Worm (Caenorhabditis elegans): ENCODE results near the gene C27D6.1.

- TF ChIP-seq ceh-13 (GFP tag; optimal IDR thresholded peaks at IDR 0.05) = no peak
- TF ChIP-seq tra-4 (tag; optimal IDR thresholded peaks at IDR 0.05) = no peak
- no peak for TF ChIP-seq aly-1 (tag; optimal IDR thresholded peaks at IDR 0.05)
- no peak for TF ChIP-seq hnd-1 (tag; optimal IDR thresholded peaks at IDR 0.05)
- no peak for TF ChIP-seq tbx-11 (GFP tag; IDR thresholded peaks at IDR 0.05)
- no peak for TF ChIP-seq flt-1 (GFP tag; IDR thresholded peaks at IDR 0.05)
- TF ChIP-seq ama-1 (optimal IDR thresholded peaks at IDR 0.05) = no peak
Observed at ce11 chrII:5195504-5195903, 23.0 kb downstream of the C27D6.1 start, which contains the start of gene C34F11.5.
